Fruit fly (Drosophila melanogaster) whole organism, embryonic: ENCODE data around the gene CG15880.

ENCODE experiments used
- Atf6 ChIP-seq: fragments of 200-800 bp; sonication (Bioruptor generic); IDR thresholded peaks from 2 replicates; pipeline ENCODE4 v1.3.6; 2022; ENCODE audit warnings: missing biosample characterization, missing genetic modification characterization
- BEAF-32 ChIP-seq: fragments of 200-800 bp; sonication (Bioruptor generic); optimal IDR thresholded peaks from 3 replicates; lab custom pipeline; 2017; ENCODE audit warnings: missing biosample characterization, missing genetic modification characterization, mild to moderate bottlenecking, moderate library complexity, missing genetic modification reagents
- BtbVII ChIP-seq: fragments of 200-800 bp; sonication (Bioruptor generic); optimal IDR thresholded peaks from 3 replicates; lab custom pipeline; 2017; ENCODE audit warnings: missing biosample characterization, mild to moderate bottlenecking, missing genetic modification characterization
- Bteb2 ChIP-seq: fragments of 200-800 bp; sonication (Bioruptor generic); optimal IDR thresholded peaks from 2 replicates; lab custom pipeline; 2016; ENCODE audit warnings: missing biosample characterization, missing genetic modification characterization
- CG10979 ChIP-seq: fragments of 200-800 bp; sonication (Bioruptor generic); optimal IDR thresholded peaks from 2 replicates; lab custom pipeline; 2018; ENCODE audit warnings: missing biosample characterization, mild to moderate bottlenecking, missing genetic modification characterization, moderate library complexity
- CG11093 ChIP-seq: fragments of 200-800 bp; sonication (Bioruptor generic); IDR thresholded peaks from 3 replicates; pipeline ENCODE4 v1.3.6; 2022; ENCODE audit warnings: missing biosample characterization, missing genetic modification characterization
- CG12942 ChIP-seq: fragments of 200-800 bp; sonication (Bioruptor generic); optimal IDR thresholded peaks from 3 replicates; lab custom pipeline; 2016; ENCODE audit warnings: missing biosample characterization, missing genetic modification characterization
- CG14965 ChIP-seq: fragments of 200-800 bp; sonication (Bioruptor generic); optimal IDR thresholded peaks from 2 replicates; lab custom pipeline; 2016; ENCODE audit warnings: missing biosample characterization, missing genetic modification characterization, borderline replicate concordance
- CG1529 ChIP-seq: fragments of 200-800 bp; sonication (Bioruptor generic); optimal IDR thresholded peaks from 3 replicates; lab custom pipeline; 2018; ENCODE audit warnings: missing biosample characterization, missing genetic modification characterization
- CG18262 ChIP-seq: fragments of 200-800 bp; optimal IDR thresholded peaks from 3 replicates; lab custom pipeline; 2019; ENCODE audit warnings: missing biosample characterization, mild to moderate bottlenecking, missing genetic modification characterization, moderate library complexity
- CG18619 ChIP-seq: fragments of 200-800 bp; sonication (Bioruptor generic); optimal IDR thresholded peaks from 3 replicates; lab custom pipeline; 2017; ENCODE audit warnings: missing biosample characterization, mild to moderate bottlenecking, missing genetic modification characterization
- CG3163 ChIP-seq: fragments of 200-800 bp; sonication (Bioruptor generic); optimal IDR thresholded peaks from 3 replicates; lab custom pipeline; 2016; ENCODE audit warnings: missing biosample characterization, missing genetic modification characterization
- CG32767 ChIP-seq: fragments of 200-800 bp; sonication (Bioruptor generic); IDR thresholded peaks from 2 replicates; pipeline ENCODE4 v1.3.6; 2022; ENCODE audit warnings: missing biosample characterization, missing genetic modification characterization
- CG34422 ChIP-seq: fragments of 200-800 bp; sonication (Bioruptor generic); IDR thresholded peaks from 3 replicates; pipeline ENCODE4 v1.3.6; 2022; ENCODE audit warnings: missing biosample characterization, missing genetic modification characterization
- CG42726 ChIP-seq: fragments of 200-800 bp; sonication (Bioruptor generic); IDR thresholded peaks from 2 replicates; pipeline ENCODE4 v1.3.6; 2022; ENCODE audit warnings: missing biosample characterization, missing genetic modification characterization; ENCODE audit not compliant: partially characterized antibody
- CG4730 ChIP-seq: fragments of 200-800 bp; sonication (Bioruptor generic); IDR thresholded peaks from 2 replicates; pipeline ENCODE4 v1.3.6; 2022; ENCODE audit warnings: missing biosample characterization, missing genetic modification characterization
- CG4820 ChIP-seq: fragments of 200-800 bp; sonication (Bioruptor generic); optimal IDR thresholded peaks from 3 replicates; lab custom pipeline; 2016; ENCODE audit warnings: missing biosample characterization, missing genetic modification characterization
- CG6765 ChIP-seq: fragments of 200-800 bp; sonication (Bioruptor generic); optimal IDR thresholded peaks from 3 replicates; lab custom pipeline; 2017; ENCODE audit warnings: missing biosample characterization, mild to moderate bottlenecking, missing genetic modification characterization
- CG6791 ChIP-seq: fragments of 200-800 bp; sonication (Bioruptor generic); IDR thresholded peaks from 3 replicates; pipeline ENCODE4 v1.3.6; 2022; ENCODE audit warnings: missing biosample characterization, missing genetic modification characterization; ENCODE audit not compliant: partially characterized antibody
- CG8765 ChIP-seq: fragments of 200-800 bp; sonication (Bioruptor generic); IDR thresholded peaks from 2 replicates; pipeline ENCODE4 v1.3.6; 2022; ENCODE audit warnings: missing biosample characterization, missing genetic modification characterization
- CG8944 ChIP-seq: fragments of 200-800 bp; sonication (Bioruptor generic); optimal IDR thresholded peaks from 3 replicates; lab custom pipeline; 2016; ENCODE audit warnings: missing biosample characterization, missing genetic modification characterization
- CG9817 ChIP-seq: fragments of 200-800 bp; sonication (Bioruptor generic); optimal IDR thresholded peaks from 2 replicates; lab custom pipeline; 2018; ENCODE audit warnings: missing biosample characterization, mild to moderate bottlenecking, missing genetic modification characterization, moderate library complexity
- CG9932 ChIP-seq: fragments of 200-800 bp; sonication (Bioruptor generic); IDR thresholded peaks from 2 replicates; pipeline ENCODE4 v1.3.6; 2022; ENCODE audit warnings: missing biosample characterization, missing genetic modification characterization
- D19A ChIP-seq: fragments of 200-800 bp; optimal IDR thresholded peaks from 3 replicates; lab custom pipeline; 2019; ENCODE audit warnings: missing biosample characterization, mild to moderate bottlenecking, missing genetic modification characterization, moderate library complexity
- Ets97D ChIP-seq: fragments of 200-800 bp; sonication (Bioruptor generic); optimal IDR thresholded peaks from 3 replicates; lab custom pipeline; 2016; ENCODE audit warnings: missing biosample characterization, missing genetic modification characterization
- Fer2 ChIP-seq: fragments of 200-800 bp; sonication (Bioruptor generic); optimal IDR thresholded peaks from 2 replicates; lab custom pipeline; 2018; ENCODE audit warnings: missing biosample characterization, mild to moderate bottlenecking, missing genetic modification characterization, moderate library complexity
- Gug ChIP-seq: fragments of 200-800 bp; sonication (Bioruptor generic); IDR thresholded peaks from 4 replicates; pipeline ENCODE4 v1.3.6; 2022; ENCODE audit warnings: missing biosample characterization, missing genetic modification characterization
- Hand ChIP-seq: fragments of 200-800 bp; sonication (Bioruptor generic); optimal IDR thresholded peaks from 2 replicates; lab custom pipeline; 2017; ENCODE audit warnings: mild to moderate bottlenecking, missing biosample characterization, missing genetic modification reagents, missing genetic modification characterization
- HmgZ ChIP-seq: fragments of 200-800 bp; sonication (Bioruptor generic); optimal IDR thresholded peaks from 2 replicates; lab custom pipeline; 2018; ENCODE audit warnings: missing biosample characterization, mild to moderate bottlenecking, missing genetic modification characterization
- Hmr ChIP-seq: fragments of 200-800 bp; sonication (Bioruptor generic); optimal IDR thresholded peaks from 3 replicates; lab custom pipeline; 2017; ENCODE audit warnings: mild to moderate bottlenecking, missing biosample characterization, missing genetic modification reagents, missing genetic modification characterization
- Mad ChIP-seq: fragments of 200-800 bp; sonication (Bioruptor generic); optimal IDR thresholded peaks from 2 replicates; lab custom pipeline; 2016; ENCODE audit warnings: missing biosample characterization, missing genetic modification characterization
- Med ChIP-seq: fragments of 200-800 bp; sonication (Bioruptor generic); peaks from one replicate; lab custom pipeline; 2016; ENCODE audit warnings: missing biosample characterization, missing genetic modification characterization, mild to moderate bottlenecking, inconsistent platforms, moderate library complexity
- Nf-YC ChIP-seq: fragments of 200-800 bp; optimal IDR thresholded peaks from 3 replicates; lab custom pipeline; 2019; ENCODE audit warnings: missing biosample characterization, mild to moderate bottlenecking, missing genetic modification characterization, moderate library complexity
- TFAM ChIP-seq: fragments of 200-800 bp; sonication (Bioruptor generic); optimal IDR thresholded peaks from 2 replicates; lab custom pipeline; 2017; ENCODE audit warnings: missing biosample characterization, missing genetic modification characterization, inconsistent platforms
- Vsx1 ChIP-seq: fragments of 200-800 bp; sonication (Bioruptor generic); optimal IDR thresholded peaks from 2 replicates; lab custom pipeline; 2017; ENCODE audit warnings: missing biosample characterization, mild to moderate bottlenecking, missing genetic modification characterization, missing genetic modification reagents
- br ChIP-seq: fragments of >200 bp; optimal IDR thresholded peaks from 2 replicates; lab custom pipeline; 2017
- ci ChIP-seq: fragments of 200-800 bp; sonication (Bioruptor generic); IDR thresholded peaks from 3 replicates; pipeline ENCODE4 v1.3.6; 2022; ENCODE audit warnings: missing biosample characterization, missing genetic modification characterization
- crol ChIP-seq: fragments of 200-800 bp; sonication (Bioruptor generic); IDR thresholded peaks from 2 replicates; pipeline ENCODE4 v1.3.6; 2022; ENCODE audit warnings: missing biosample characterization, missing genetic modification characterization
- dan ChIP-seq: fragments of 200-800 bp; sonication (Bioruptor generic); IDR thresholded peaks from 2 replicates; pipeline ENCODE4 v1.3.6; 2022; ENCODE audit warnings: missing biosample characterization, missing genetic modification characterization
- fd3F ChIP-seq: fragments of 200-800 bp; sonication (Bioruptor generic); optimal IDR thresholded peaks from 2 replicates; lab custom pipeline; 2018; ENCODE audit warnings: missing biosample characterization, mild to moderate bottlenecking, missing genetic modification characterization, moderate library complexity
- gce ChIP-seq: fragments of 200-800 bp; sonication (Bioruptor generic); IDR thresholded peaks from 3 replicates; pipeline ENCODE4 v1.3.6; 2022; ENCODE audit warnings: missing biosample characterization, missing genetic modification characterization
- gem ChIP-seq: fragments of 200-800 bp; sonication (Bioruptor generic); optimal IDR thresholded peaks from 2 replicates; lab custom pipeline; 2019; ENCODE audit warnings: missing biosample characterization, mild to moderate bottlenecking, missing genetic modification characterization, moderate library complexity
- ham ChIP-seq: fragments of 200-800 bp; sonication (Bioruptor generic); IDR thresholded peaks from 2 replicates; pipeline ENCODE4 v1.3.6; 2022; ENCODE audit warnings: missing biosample characterization, missing genetic modification characterization
- her ChIP-seq: fragments of 200-800 bp; sonication (Bioruptor generic); optimal IDR thresholded peaks from 2 replicates; lab custom pipeline; 2016; ENCODE audit warnings: missing biosample characterization, missing genetic modification characterization
- ind ChIP-seq: fragments of 200-800 bp; sonication (Bioruptor generic); optimal IDR thresholded peaks from 3 replicates; lab custom pipeline; 2016; ENCODE audit warnings: missing biosample characterization, missing genetic modification characterization
- kah ChIP-seq: fragments of 200-800 bp; sonication (Bioruptor generic); optimal IDR thresholded peaks from 2 replicates; lab custom pipeline; 2018; ENCODE audit warnings: missing biosample characterization, mild to moderate bottlenecking, missing genetic modification characterization
- knrl ChIP-seq: fragments of 200-800 bp; sonication (Bioruptor generic); IDR thresholded peaks from 3 replicates; pipeline ENCODE4 v1.3.6; 2022; ENCODE audit warnings: missing biosample characterization, missing genetic modification characterization; ENCODE audit not compliant: partially characterized antibody
- odd ChIP-seq: fragments of 200-800 bp; sonication (Bioruptor generic); optimal IDR thresholded peaks from 2 replicates; lab custom pipeline; 2017; ENCODE audit warnings: missing biosample characterization, mild to moderate bottlenecking, missing genetic modification characterization
- onecut ChIP-seq: fragments of 200-800 bp; sonication (Bioruptor generic); IDR thresholded peaks from 2 replicates; pipeline ENCODE4 v1.3.6; 2022; ENCODE audit warnings: missing biosample characterization, missing genetic modification characterization
- org-1 ChIP-seq: fragments of 200-800 bp; sonication (Bioruptor generic); optimal IDR thresholded peaks from 2 replicates; lab custom pipeline; 2017; ENCODE audit warnings: missing biosample characterization, missing genetic modification characterization
- peb ChIP-seq: fragments of 200-800 bp; sonication (Bioruptor generic); IDR thresholded peaks from 2 replicates; pipeline ENCODE4 v1.3.6; 2022; ENCODE audit warnings: missing biosample characterization, missing genetic modification characterization

The CG15880 gene

DNA sequence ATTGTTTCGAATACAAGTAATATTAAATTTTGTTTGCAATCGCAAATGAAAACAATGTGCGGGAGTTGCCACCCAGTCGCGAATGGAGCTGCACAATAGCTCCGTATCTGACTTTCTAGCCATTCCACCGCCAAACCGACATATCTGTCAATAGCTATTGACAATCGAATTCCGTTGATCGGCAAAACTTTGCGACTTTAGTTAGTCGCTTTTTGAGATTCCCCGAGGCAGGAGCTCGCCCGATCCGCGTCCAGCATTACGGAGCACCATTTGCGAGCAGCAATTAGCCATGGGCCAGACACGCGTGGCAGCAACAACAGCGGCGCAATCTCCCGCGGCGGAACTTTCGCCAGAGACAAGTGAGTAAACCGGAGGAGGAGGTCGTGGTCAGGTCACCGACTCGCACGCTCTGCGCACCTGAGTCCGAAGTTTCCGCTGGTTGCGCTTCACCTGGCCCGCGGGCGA is 34.9 kb upstream of the CG15880 start, which contains the start of the genes CG4291 and kraken (continued):
- TF ChIP-seq CG42726, result peak; percentile 64; the same call in 1 of the 2 replicates
- TF ChIP-seq peb (GFP tag; lab: Robert Waterston, UW), result peak; percentile 6; the same call in 1 of the 2 replicates
- peak; percentile 43 for TF ChIP-seq CG8944 (GFP tag; lab: Kevin White, UChicago)
- peak; percentile 73 for TF ChIP-seq ci (GFP tag; lab: Robert Waterston, UW)
- TF ChIP-seq Nf-YC (tag; lab: Kevin White, UChicago), result peak; percentile 61
- TF ChIP-seq Gug (GFP tag; lab: Robert Waterston, UW), result peak; percentile 71; the same call in 2 of the 4 replicates
- TF ChIP-seq Atf6 (GFP tag; lab: Robert Waterston, UW), result peak; percentile 49; the same call in 1 of the 2 replicates
- peak; percentile 59 for TF ChIP-seq CG3163 (GFP tag; lab: Kevin White, UChicago)
- peak; percentile 86 for TF ChIP-seq CG9932 (GFP tag; lab: Robert Waterston, UW)
- TF ChIP-seq gce (GFP tag; lab: Robert Waterston, UW), result no peak; the same call in 2 of the 3 replicates
- peak; percentile 13 for TF ChIP-seq Fer2 (tag; lab: Kevin White, UChicago)
- peak; percentile 54 for TF ChIP-seq Bteb2 (GFP tag; lab: Kevin White, UChicago)
- TF ChIP-seq kah (GFP tag; lab: Kevin White, UChicago), result peak; percentile 57
- no peak for TF ChIP-seq CG32767
- peak; percentile 52 for TF ChIP-seq gem (tag; lab: Kevin White, UChicago)
- TF ChIP-seq CG11093 (GFP tag; lab: Robert Waterston, UW), result 0 out of 3 replicates have a peak, but pooled peaks have one; percentile 19
- TF ChIP-seq CG4730 (GFP tag; lab: Robert Waterston, UW), result peak; percentile 34
- no peak for TF ChIP-seq Hand (GFP tag; lab: Kevin White, UChicago)
- TF ChIP-seq Med (GFP tag; lab: Kevin White, UChicago), result peak; percentile 95
- peak; percentile 13 for TF ChIP-seq odd
- peak; percentile 83 for TF ChIP-seq HmgZ (tag; lab: Kevin White, UChicago)
- peak; percentile 79 for TF ChIP-seq Vsx1 (GFP tag; lab: Kevin White, UChicago)
- peak; percentile 49 for TF ChIP-seq CG6765 (GFP tag; lab: Kevin White, UChicago)
- no peak for TF ChIP-seq CG8765
- TF ChIP-seq br (lab: Kevin White, UChicago), result no peak
- TF ChIP-seq ham (GFP tag; lab: Robert Waterston, UW), result no peak
- no peak for TF ChIP-seq dan
- peak; percentile 3 for TF ChIP-seq CG10979 (tag; lab: Kevin White, UChicago)
- peak; percentile 43 for TF ChIP-seq BEAF-32 (GFP tag; lab: Kevin White, UChicago)
- TF ChIP-seq TFAM (GFP tag; lab: Kevin White, UChicago), result no peak
- peak; percentile 29 for TF ChIP-seq BtbVII
- peak; percentile 39 for TF ChIP-seq fd3F (GFP tag; lab: Kevin White, UChicago)
- peak; percentile 68; the same call in 1 of the 2 replicates for TF ChIP-seq onecut (GFP tag; lab: Robert Waterston, UW)
- TF ChIP-seq CG4820 (GFP tag; lab: Kevin White, UChicago), result no peak
- TF ChIP-seq CG12942, result peak; percentile 15
- TF ChIP-seq CG9817, result peak; percentile 60
- no peak for TF ChIP-seq CG14965 (GFP tag; lab: Kevin White, UChicago)
- TF ChIP-seq CG18262 (tag; lab: Kevin White, UChicago), result peak; percentile 32
- peak; percentile 70 for TF ChIP-seq ind (GFP tag; lab: Kevin White, UChicago)
- peak; percentile 72 for TF ChIP-seq Hmr (GFP tag; lab: Kevin White, UChicago)
- TF ChIP-seq D19A (tag; lab: Kevin White, UChicago), result no peak
- TF ChIP-seq CG6791, result peak; percentile 56; the same call in 1 of the 3 replicates
- TF ChIP-seq CG1529, result no peak
- peak; percentile 35 for TF ChIP-seq Mad (GFP tag; lab: Kevin White, UChicago)
- TF ChIP-seq crol (GFP tag; lab: Robert Waterston, UW), result 0 out of 2 replicates have a peak, but pooled peaks have one; percentile 9
- peak; percentile 80; the same call in 2 of the 3 replicates for TF ChIP-seq CG34422
- TF ChIP-seq Ets97D (GFP tag; lab: Kevin White, UChicago), result peak; percentile 7
- no peak for TF ChIP-seq CG18619 (GFP tag; lab: Kevin White, UChicago)
- TF ChIP-seq org-1 (GFP tag; lab: Kevin White, UChicago), result peak; percentile 20
- TF ChIP-seq her (GFP tag; lab: Kevin White, UChicago), result peak; percentile 79
- no peak for TF ChIP-seq knrl (GFP tag; lab: Robert Waterston, UW)
